Fruit fly (Drosophila melanogaster) whole organism, embryonic: Measurements from ENCODE around the gene CG5079.

Source experiments
- Antp ChIP-seq: fragments of 200-800 bp; sonication (Bioruptor generic); optimal IDR thresholded peaks from 3 replicates; lab custom pipeline; 2016; ENCODE audit warnings: missing biosample characterization, missing genetic modification characterization
- Asciz ChIP-seq: fragments of 200-800 bp; sonication (Bioruptor generic); optimal IDR thresholded peaks from 2 replicates; lab custom pipeline; 2017; ENCODE audit warnings: missing biosample characterization, mild to moderate bottlenecking, missing genetic modification characterization, missing genetic modification reagents
- Awh ChIP-seq: fragments of 200-800 bp; sonication (Bioruptor generic); IDR thresholded peaks from 2 replicates; pipeline ENCODE4, ENCODE4 v1.3.6; 2022; ENCODE audit warnings: missing biosample characterization, missing genetic modification characterization
- Bdp1 ChIP-seq: fragments of 200-800 bp; sonication (Bioruptor generic); optimal IDR thresholded peaks from 3 replicates; lab custom pipeline; 2016; ENCODE audit warnings: missing biosample characterization, missing genetic modification characterization
- CG10654 ChIP-seq: fragments of 200-800 bp; sonication (Bioruptor generic); optimal IDR thresholded peaks from 2 replicates; lab custom pipeline; 2016; ENCODE audit warnings: missing biosample characterization, missing genetic modification characterization
- CG10979 ChIP-seq: fragments of 200-800 bp; sonication (Bioruptor generic); optimal IDR thresholded peaks from 2 replicates; lab custom pipeline; 2018; ENCODE audit warnings: missing biosample characterization, mild to moderate bottlenecking, missing genetic modification characterization, moderate library complexity
- CG11085 ChIP-seq: fragments of 200-800 bp; sonication (Bioruptor generic); IDR thresholded peaks from 2 replicates; pipeline ENCODE4 v1.3.6; 2022; ENCODE audit warnings: missing biosample characterization, missing genetic modification characterization
- CG11398 ChIP-seq: fragments of 200-800 bp; sonication (Bioruptor generic); optimal IDR thresholded peaks from 2 replicates; lab custom pipeline; 2016; ENCODE audit warnings: missing biosample characterization, missing genetic modification characterization
- CG11560 ChIP-seq: fragments of 200-800 bp; sonication (Bioruptor generic); IDR thresholded peaks from 3 replicates; pipeline ENCODE4 v1.3.6; 2022; ENCODE audit warnings: missing biosample characterization, missing genetic modification characterization
- CG12769 ChIP-seq: fragments of 200-800 bp; sonication (Bioruptor generic); optimal IDR thresholded peaks from 2 replicates; lab custom pipeline; 2019; ENCODE audit warnings: missing biosample characterization, mild to moderate bottlenecking, missing genetic modification characterization, moderate library complexity
- CG17361 ChIP-seq: fragments of 200-800 bp; sonication (Bioruptor generic); IDR thresholded peaks from 3 replicates; pipeline ENCODE4 v1.3.6; 2022; ENCODE audit warnings: missing biosample characterization, missing genetic modification characterization
- CG17568 ChIP-seq: fragments of 200-800 bp; sonication (Bioruptor generic); optimal IDR thresholded peaks from 2 replicates; lab custom pipeline; 2018; ENCODE audit warnings: missing biosample characterization, mild to moderate bottlenecking, missing genetic modification characterization, moderate library complexity
- CG31224 ChIP-seq: fragments of 200-800 bp; sonication (Bioruptor generic); IDR thresholded peaks from 2 replicates; pipeline ENCODE4 v1.3.6; 2022; ENCODE audit warnings: missing biosample characterization, missing genetic modification characterization
- CG34376 ChIP-seq: fragments of 200-800 bp; sonication (Bioruptor generic); optimal IDR thresholded peaks from 2 replicates; lab custom pipeline; 2018; ENCODE audit warnings: missing biosample characterization, mild to moderate bottlenecking, missing genetic modification characterization
- CG42726 ChIP-seq: fragments of 200-800 bp; sonication (Bioruptor generic); IDR thresholded peaks from 2 replicates; pipeline ENCODE4 v1.3.6; 2022; ENCODE audit warnings: missing biosample characterization, missing genetic modification characterization; ENCODE audit not compliant: partially characterized antibody
- CG6175 ChIP-seq: fragments of 200-800 bp; sonication (Bioruptor generic); IDR thresholded peaks from 3 replicates; pipeline ENCODE4 v1.3.6; 2022; ENCODE audit warnings: missing biosample characterization, missing genetic modification characterization
- CG7372 ChIP-seq: fragments of 200-800 bp; sonication (Bioruptor generic); IDR thresholded peaks from 2 replicates; pipeline ENCODE4 v1.3.6; 2022; ENCODE audit warnings: missing biosample characterization, missing genetic modification characterization
- CG7786 ChIP-seq: fragments of 200-800 bp; sonication (Bioruptor generic); optimal IDR thresholded peaks from 2 replicates; lab custom pipeline; 2016; ENCODE audit warnings: missing biosample characterization, missing genetic modification characterization
- CG7928 ChIP-seq: fragments of 200-800 bp; sonication (Bioruptor generic); optimal IDR thresholded peaks from 2 replicates; lab custom pipeline; 2017; ENCODE audit warnings: missing biosample characterization, mild to moderate bottlenecking, missing genetic modification characterization
- CG9876 ChIP-seq: fragments of 200-800 bp; sonication (Bioruptor generic); optimal IDR thresholded peaks from 2 replicates; lab custom pipeline; 2016; ENCODE audit warnings: missing biosample characterization, missing genetic modification characterization
- Camta ChIP-seq: fragments of 200-800 bp; sonication (Bioruptor generic); optimal IDR thresholded peaks from 2 replicates; lab custom pipeline; 2016; ENCODE audit warnings: missing biosample characterization, missing genetic modification characterization
- Ets97D ChIP-seq: fragments of 200-800 bp; sonication (Bioruptor generic); optimal IDR thresholded peaks from 3 replicates; lab custom pipeline; 2016; ENCODE audit warnings: missing biosample characterization, missing genetic modification characterization
- HLH3B ChIP-seq: fragments of 200-800 bp; sonication (Bioruptor generic); IDR thresholded peaks from 2 replicates; pipeline ENCODE4 v1.3.6; 2022; ENCODE audit warnings: missing biosample characterization, missing genetic modification characterization
- HLH4C ChIP-seq: fragments of 200-800 bp; sonication (Bioruptor generic); IDR thresholded peaks from 3 replicates; pipeline ENCODE4 v1.3.6; 2022; ENCODE audit warnings: missing biosample characterization, missing genetic modification characterization; ENCODE audit not compliant: partially characterized antibody
- MTF-1 ChIP-seq: fragments of 200-800 bp; sonication (Bioruptor generic); optimal IDR thresholded peaks from 2 replicates; lab custom pipeline; 2018; ENCODE audit warnings: missing biosample characterization, mild to moderate bottlenecking, missing genetic modification characterization, borderline replicate concordance
- Neu2 ChIP-seq: fragments of 200-800 bp; sonication (Bioruptor generic); optimal IDR thresholded peaks from 3 replicates; lab custom pipeline; 2016; ENCODE audit warnings: missing biosample characterization, missing genetic modification characterization, borderline replicate concordance
- Rx ChIP-seq: fragments of 200-800 bp; sonication (Bioruptor generic); IDR thresholded peaks from 2 replicates; pipeline ENCODE4 v1.3.6; 2022; ENCODE audit warnings: missing biosample characterization, missing genetic modification characterization
- Side ChIP-seq: fragments of 200-800 bp; sonication (Bioruptor generic); optimal IDR thresholded peaks from 2 replicates; lab custom pipeline; 2016; ENCODE audit warnings: missing biosample characterization, missing genetic modification characterization
- Spps ChIP-seq: fragments of 200-800 bp; sonication (Bioruptor generic); optimal IDR thresholded peaks from 2 replicates; lab custom pipeline; 2018; ENCODE audit warnings: missing biosample characterization, mild to moderate bottlenecking, missing genetic modification characterization
- amos ChIP-seq: fragments of 200-800 bp; sonication (Bioruptor generic); IDR thresholded peaks from 2 replicates; pipeline ENCODE4 v1.3.6; 2022; ENCODE audit warnings: missing biosample characterization, missing genetic modification characterization; ENCODE audit not compliant: partially characterized antibody
- aop ChIP-seq: fragments of 200-800 bp; sonication (Bioruptor generic); IDR thresholded peaks from 2 replicates; pipeline ENCODE4 v1.3.6; 2022; ENCODE audit warnings: missing biosample characterization, missing genetic modification characterization
- ase ChIP-seq: fragments of 200-800 bp; sonication (Bioruptor generic); IDR thresholded peaks from 3 replicates; pipeline ENCODE4 v1.3.6; 2022; ENCODE audit warnings: missing biosample characterization, missing genetic modification characterization
- cato ChIP-seq: fragments of 200-800 bp; sonication (Bioruptor generic); optimal IDR thresholded peaks from 2 replicates; lab custom pipeline; 2016; ENCODE audit warnings: missing biosample characterization, missing genetic modification characterization, borderline replicate concordance
- cg ChIP-seq: fragments of 200-800 bp; sonication (Bioruptor generic); optimal IDR thresholded peaks from 3 replicates; lab custom pipeline; 2019; ENCODE audit warnings: missing biosample characterization, mild to moderate bottlenecking, missing genetic modification characterization, moderate library complexity
- eve ChIP-seq, 2 experiments: fragments of >200 bp; optimal IDR thresholded peaks; 2 replicates each; lab custom pipeline; 2017; ENCODE audit warnings: missing biosample characterization in 2 of 2, missing genetic modification characterization in 2 of 2
- gcm ChIP-seq: fragments of 200-800 bp; sonication (Bioruptor generic); optimal IDR thresholded peaks from 2 replicates; lab custom pipeline; 2019; ENCODE audit warnings: missing biosample characterization, mild to moderate bottlenecking, missing genetic modification characterization, moderate library complexity
- grn ChIP-seq: fragments of 200-800 bp; sonication (Bioruptor generic); optimal IDR thresholded peaks from 3 replicates; lab custom pipeline; 2017; ENCODE audit warnings: missing biosample characterization, missing genetic modification characterization
- gsb ChIP-seq: fragments of 200-800 bp; sonication (Bioruptor generic); IDR thresholded peaks from 2 replicates; pipeline ENCODE4 v1.3.6; 2022; ENCODE audit warnings: missing biosample characterization, missing genetic modification characterization
- hbn ChIP-seq: fragments of 200-800 bp; sonication (Bioruptor generic); IDR thresholded peaks from 2 replicates; pipeline ENCODE4 v1.3.6; 2022; ENCODE audit warnings: missing biosample characterization, missing genetic modification characterization; ENCODE audit not compliant: partially characterized antibody
- knrl ChIP-seq: fragments of 200-800 bp; sonication (Bioruptor generic); IDR thresholded peaks from 3 replicates; pipeline ENCODE4 v1.3.6; 2022; ENCODE audit warnings: missing biosample characterization, missing genetic modification characterization; ENCODE audit not compliant: partially characterized antibody
- luna ChIP-seq: fragments of 200-800 bp; sonication (Bioruptor generic); optimal IDR thresholded peaks from 2 replicates; lab custom pipeline; 2016; ENCODE audit warnings: missing biosample characterization, missing genetic modification characterization
- peb ChIP-seq: fragments of 200-800 bp; sonication (Bioruptor generic); IDR thresholded peaks from 2 replicates; pipeline ENCODE4 v1.3.6; 2022; ENCODE audit warnings: missing biosample characterization, missing genetic modification characterization
- phol ChIP-seq: fragments of 200-800 bp; sonication (Bioruptor generic); optimal IDR thresholded peaks from 3 replicates; lab custom pipeline; 2018; ENCODE audit warnings: missing biosample characterization, mild to moderate bottlenecking, missing genetic modification characterization, moderate library complexity
- psq ChIP-seq: fragments of 200-800 bp; sonication (Bioruptor generic); optimal IDR thresholded peaks from 2 replicates; lab custom pipeline; 2017; ENCODE audit warnings: missing biosample characterization, missing genetic modification characterization
- slou ChIP-seq: fragments of 200-800 bp; sonication (Bioruptor generic); optimal IDR thresholded peaks from 3 replicates; lab custom pipeline; 2016; ENCODE audit warnings: missing biosample characterization, missing genetic modification characterization
- sob ChIP-seq: fragments of 200-800 bp; sonication (Bioruptor generic); IDR thresholded peaks from 2 replicates; pipeline ENCODE4 v1.3.6; 2022; ENCODE audit warnings: missing biosample characterization, missing genetic modification characterization
- ssp ChIP-seq: fragments of 200-800 bp; sonication (Bioruptor generic); IDR thresholded peaks from 2 replicates; pipeline ENCODE4 v1.3.6; 2022; ENCODE audit warnings: missing biosample characterization, missing genetic modification characterization
- sug ChIP-seq: fragments of 200-800 bp; optimal IDR thresholded peaks from 2 replicates; lab custom pipeline; 2019; ENCODE audit warnings: missing biosample characterization, mild to moderate bottlenecking, missing genetic modification characterization, moderate library complexity
- tgo ChIP-seq: fragments of 200-800 bp; sonication (Bioruptor generic); IDR thresholded peaks from 3 replicates; pipeline ENCODE4 v1.3.6; 2022; ENCODE audit warnings: missing biosample characterization, missing genetic modification characterization
- vvl ChIP-seq: fragments of 200-800 bp; sonication (Bioruptor generic); IDR thresholded peaks from 2 replicates; pipeline ENCODE4 v1.3.6; 2022; ENCODE audit warnings: missing biosample characterization, missing genetic modification characterization
- zen2 ChIP-seq: fragments of 200-800 bp; sonication (Bioruptor generic); IDR thresholded peaks from 3 replicates; pipeline ENCODE4 v1.3.6; 2022; ENCODE audit warnings: missing biosample characterization, missing genetic modification characterization; ENCODE audit not compliant: partially characterized antibody

The CG5079 gene

DNA sequence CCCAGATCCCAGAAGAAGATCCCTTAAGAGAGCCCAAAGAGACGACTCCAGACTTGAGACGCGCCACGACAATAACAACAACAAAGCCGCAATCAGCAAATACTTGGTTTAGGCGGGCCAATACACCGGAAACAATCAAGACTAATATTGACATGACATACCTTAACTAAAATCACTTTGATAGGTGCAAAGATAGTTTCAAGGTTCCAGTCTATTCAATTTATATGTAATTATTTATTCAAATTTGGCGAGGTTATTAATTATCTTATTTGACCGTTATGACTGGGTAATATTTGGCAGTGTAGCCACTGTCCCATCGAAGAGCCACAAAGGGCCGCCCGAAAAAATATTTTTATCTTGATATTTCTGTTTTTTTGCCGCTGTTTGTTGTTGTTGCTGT is 27.0 kb downstream of the CG5079 start (continued):
- peak; percentile 40; the same call in 1 of the 3 replicates for TF ChIP-seq tgo (GFP tag; lab: Robert Waterston, UW)
- no peak for TF ChIP-seq Asciz
- no peak for TF ChIP-seq CG7786 (GFP tag; lab: Kevin White, UChicago)
- TF ChIP-seq CG11085 (GFP tag; lab: Robert Waterston, UW): no peak
- peak; percentile 21 for TF ChIP-seq slou (GFP tag; lab: Kevin White, UChicago)
- peak; percentile 45; the same call in 1 of the 2 replicates for TF ChIP-seq Rx (GFP tag; lab: Robert Waterston, UW)
- TF ChIP-seq CG31224 (GFP tag; lab: Robert Waterston, UW): no peak
- no peak for TF ChIP-seq MTF-1 (GFP tag; lab: Kevin White, UChicago)
- TF ChIP-seq CG7928 (GFP tag; lab: Kevin White, UChicago): no peak
- TF ChIP-seq psq: no peak
- no peak for TF ChIP-seq HLH4C
- TF ChIP-seq aop (GFP tag; lab: Robert Waterston, UW): no peak
- peak; percentile 29 for TF ChIP-seq CG12769 (tag; lab: Kevin White, UChicago)
- no peak for TF ChIP-seq CG9876 (GFP tag; lab: Kevin White, UChicago)
- TF ChIP-seq vvl (GFP tag; lab: Robert Waterston, UW): peak; percentile 64
- TF ChIP-seq hbn (GFP tag; lab: Robert Waterston, UW): no peak
- peak; percentile 20 for TF ChIP-seq Spps
- peak; percentile 77 for TF ChIP-seq CG10979 (tag; lab: Kevin White, UChicago)
- TF ChIP-seq CG11398 (GFP tag; lab: Kevin White, UChicago): no peak
- TF ChIP-seq eve (GFP tag; optimal IDR thresholded peaks at IDR 0.05; lab: Kevin White, UChicago): no peak
- no peak for TF ChIP-seq luna (GFP tag; lab: Kevin White, UChicago)
- no peak for TF ChIP-seq grn
- TF ChIP-seq Side (GFP tag; lab: Kevin White, UChicago): no peak
- no peak for TF ChIP-seq sug
- TF ChIP-seq amos (GFP tag; lab: Robert Waterston, UW): no peak
- peak; percentile 52; the same call in 1 of the 2 replicates for TF ChIP-seq Awh
- TF ChIP-seq sob (GFP tag; lab: Robert Waterston, UW): no peak
- no peak for TF ChIP-seq Ets97D (GFP tag; lab: Kevin White, UChicago)
- no peak for TF ChIP-seq knrl (GFP tag; lab: Robert Waterston, UW)
- TF ChIP-seq ssp (GFP tag; lab: Robert Waterston, UW): peak; percentile 22; the same call in 1 of the 2 replicates
- TF ChIP-seq zen2 (GFP tag; lab: Robert Waterston, UW): no peak
- no peak for TF ChIP-seq cato (GFP tag; lab: Kevin White, UChicago)
- no peak for TF ChIP-seq Neu2 (GFP tag; lab: Kevin White, UChicago)
- no peak for TF ChIP-seq CG7372
- TF ChIP-seq CG11560: peak; percentile 28; the same call in 1 of the 3 replicates
- no peak for TF ChIP-seq CG6175 (GFP tag; lab: Robert Waterston, UW)
- TF ChIP-seq cg (GFP tag; lab: Kevin White, UChicago): no peak
- no peak for TF ChIP-seq Antp (GFP tag; lab: Kevin White, UChicago)
- TF ChIP-seq peb: peak; percentile 30; the same call in 1 of the 2 replicates
- peak; percentile 26 for TF ChIP-seq Camta
- TF ChIP-seq gcm (GFP tag; lab: Kevin White, UChicago): peak; percentile 30
- TF ChIP-seq gsb (GFP tag; lab: Robert Waterston, UW): no peak
- peak; percentile 38 for TF ChIP-seq CG10654
- no peak for TF ChIP-seq CG34376
- TF ChIP-seq ase: peak; percentile 47; the same call in 1 of the 3 replicates
- TF ChIP-seq CG42726 (GFP tag; lab: Robert Waterston, UW): no peak
- peak; percentile 72 for TF ChIP-seq phol (tag; lab: Kevin White, UChicago)
- no peak for TF ChIP-seq Bdp1 (GFP tag; lab: Kevin White, UChicago)
- TF ChIP-seq CG17361 (GFP tag; lab: Robert Waterston, UW): peak; percentile 56
- TF ChIP-seq HLH3B (GFP tag; lab: Robert Waterston, UW): 0 out of 2 replicates have a peak, but pooled peaks have one; percentile 19
- no peak for TF ChIP-seq CG17568 (GFP tag; lab: Kevin White, UChicago)
